Fruit fly (Drosophila melanogaster) whole organism, embryonic: Measurements from ENCODE around the gene CG3815.
A peak's percentile ranks its signal among the peaks of the same experiment; 100 is the strongest.

ENCODE experiments used
- Awh ChIP-seq: fragments of 200-800 bp; sonication (Bioruptor generic); IDR thresholded peaks from 2 replicates; pipeline ENCODE4, ENCODE4 v1.3.6; 2022; ENCODE audit warnings: missing biosample characterization, missing genetic modification characterization
- CG10147 ChIP-seq: fragments of 200-800 bp; sonication (Bioruptor generic); optimal IDR thresholded peaks from 2 replicates; lab custom pipeline; 2019; ENCODE audit warnings: missing biosample characterization, mild to moderate bottlenecking, missing genetic modification characterization, moderate library complexity
- CG10209 ChIP-seq: fragments of 200-800 bp; sonication (Bioruptor generic); optimal IDR thresholded peaks from 3 replicates; lab custom pipeline; 2017; ENCODE audit warnings: missing biosample characterization, mild to moderate bottlenecking, missing genetic modification characterization, missing genetic modification reagents
- CG11085 ChIP-seq: fragments of 200-800 bp; sonication (Bioruptor generic); IDR thresholded peaks from 2 replicates; pipeline ENCODE4 v1.3.6; 2022; ENCODE audit warnings: missing biosample characterization, missing genetic modification characterization
- CG11560 ChIP-seq: fragments of 200-800 bp; sonication (Bioruptor generic); IDR thresholded peaks from 3 replicates; pipeline ENCODE4 v1.3.6; 2022; ENCODE audit warnings: missing biosample characterization, missing genetic modification characterization
- CG12236 ChIP-seq: fragments of 200-800 bp; sonication (Bioruptor generic); optimal IDR thresholded peaks from 2 replicates; lab custom pipeline; 2016; ENCODE audit warnings: missing biosample characterization, missing genetic modification characterization
- CG13775 ChIP-seq: fragments of 200-800 bp; sonication (Bioruptor generic); optimal IDR thresholded peaks from 3 replicates; lab custom pipeline; 2017; ENCODE audit warnings: missing biosample characterization, mild to moderate bottlenecking, missing genetic modification characterization
- CG15696 ChIP-seq: fragments of 200-800 bp; sonication (Bioruptor generic); optimal IDR thresholded peaks from 2 replicates; lab custom pipeline; 2019; ENCODE audit warnings: missing biosample characterization, mild to moderate bottlenecking, missing genetic modification characterization, moderate library complexity
- CG17612 ChIP-seq: fragments of 200-800 bp; sonication (Bioruptor generic); IDR thresholded peaks from 2 replicates; pipeline ENCODE4 v1.3.6; 2022; ENCODE audit warnings: missing biosample characterization, missing genetic modification characterization
- CG18011 ChIP-seq: fragments of 200-800 bp; sonication (Bioruptor generic); optimal IDR thresholded peaks from 2 replicates; lab custom pipeline; 2017; ENCODE audit warnings: missing biosample characterization, missing genetic modification characterization, mild to moderate bottlenecking, moderate library complexity, missing genotype
- CG18619 ChIP-seq: fragments of 200-800 bp; sonication (Bioruptor generic); optimal IDR thresholded peaks from 3 replicates; lab custom pipeline; 2017; ENCODE audit warnings: missing biosample characterization, mild to moderate bottlenecking, missing genetic modification characterization
- CG30020 ChIP-seq: fragments of 200-800 bp; optimal IDR thresholded peaks from 2 replicates; lab custom pipeline; 2019; ENCODE audit warnings: missing biosample characterization, mild to moderate bottlenecking, missing genetic modification characterization, moderate library complexity
- CG4730 ChIP-seq: fragments of 200-800 bp; sonication (Bioruptor generic); IDR thresholded peaks from 2 replicates; pipeline ENCODE4 v1.3.6; 2022; ENCODE audit warnings: missing biosample characterization, missing genetic modification characterization
- CG4820 ChIP-seq: fragments of 200-800 bp; sonication (Bioruptor generic); optimal IDR thresholded peaks from 3 replicates; lab custom pipeline; 2016; ENCODE audit warnings: missing biosample characterization, missing genetic modification characterization
- CG6654 ChIP-seq: fragments of 200-800 bp; sonication (Bioruptor generic); optimal IDR thresholded peaks from 2 replicates; lab custom pipeline; 2017; ENCODE audit warnings: missing biosample characterization, mild to moderate bottlenecking, missing genetic modification characterization
- CG7372 ChIP-seq: fragments of 200-800 bp; sonication (Bioruptor generic); IDR thresholded peaks from 2 replicates; pipeline ENCODE4 v1.3.6; 2022; ENCODE audit warnings: missing biosample characterization, missing genetic modification characterization
- CG9215 ChIP-seq: fragments of 200-800 bp; sonication (Bioruptor generic); IDR thresholded peaks from 2 replicates; pipeline ENCODE4 v1.3.6; 2022; ENCODE audit warnings: missing biosample characterization, missing genetic modification characterization
- CG9727 ChIP-seq: fragments of 200-800 bp; sonication (Bioruptor generic); optimal IDR thresholded peaks from 3 replicates; lab custom pipeline; 2017; ENCODE audit warnings: missing biosample characterization, mild to moderate bottlenecking, missing genetic modification characterization
- CrebB ChIP-seq: fragments of 200-800 bp; sonication (Bioruptor generic); optimal IDR thresholded peaks from 3 replicates; lab custom pipeline; 2018; ENCODE audit warnings: missing biosample characterization, mild to moderate bottlenecking, missing genetic modification characterization
- Dip2 ChIP-seq: fragments of 200-800 bp; sonication (Bioruptor generic); IDR thresholded peaks from 2 replicates; pipeline ENCODE4 v1.3.6; 2022; ENCODE audit warnings: missing biosample characterization, missing genetic modification characterization
- Dref ChIP-seq: fragments of 200-800 bp; sonication (Bioruptor generic); IDR thresholded peaks from 2 replicates; pipeline ENCODE4 v1.3.6; 2022; ENCODE audit warnings: missing biosample characterization, missing genetic modification characterization
- HHEX ChIP-seq: fragments of 200-800 bp; sonication (Bioruptor generic); optimal IDR thresholded peaks from 3 replicates; lab custom pipeline; 2017; ENCODE audit warnings: missing biosample characterization, mild to moderate bottlenecking, missing genetic modification characterization, missing genetic modification reagents
- Hr39 ChIP-seq: fragments of >200 bp; optimal IDR thresholded peaks from 2 replicates; lab custom pipeline; 2017
- MBD-R2 ChIP-seq: fragments of 200-800 bp; sonication (Bioruptor generic); IDR thresholded peaks from 2 replicates; pipeline ENCODE4 v1.3.6; 2022; ENCODE audit warnings: missing biosample characterization, missing genetic modification characterization
- NFAT ChIP-seq: fragments of 200-800 bp; sonication (Bioruptor generic); IDR thresholded peaks from 2 replicates; pipeline ENCODE4 v1.3.6; 2022; ENCODE audit warnings: missing biosample characterization, missing genetic modification characterization
- Sin3A ChIP-seq: fragments of >200 bp; optimal IDR thresholded peaks from 2 replicates; lab custom pipeline; 2018
- Stat92E ChIP-seq, 3 experiments: fragments of >200 bp in 2 of 3; fragments of 200-800 bp in 1 of 3; sonication (Bioruptor generic) in 1 of 3; optimal IDR thresholded peaks; 2 replicates each; lab custom pipeline; 2017 to 2019; ENCODE audit warnings: missing biosample characterization in 3 of 3, missing genetic modification characterization in 3 of 3, mild to moderate bottlenecking in 1 of 3, moderate library complexity in 1 of 3
- crp ChIP-seq, 2 experiments: fragments of 200-800 bp; sonication (Bioruptor generic); optimal IDR thresholded peaks; 2 replicates in 1 of 2; 3 replicates in 1 of 2; lab custom pipeline; 2017; ENCODE audit warnings: missing biosample characterization in 2 of 2, missing genetic modification characterization in 2 of 2, mild to moderate bottlenecking in 1 of 2, moderate library complexity in 1 of 2
- disco-r ChIP-seq: fragments of 200-800 bp; sonication (Bioruptor generic); optimal IDR thresholded peaks from 2 replicates; lab custom pipeline; 2016; ENCODE audit warnings: missing biosample characterization, missing genetic modification characterization
- emc ChIP-seq: fragments of 200-800 bp; sonication (Bioruptor generic); optimal IDR thresholded peaks from 2 replicates; lab custom pipeline; 2016; ENCODE audit warnings: missing biosample characterization, missing genetic modification characterization
- eve ChIP-seq, 2 experiments: fragments of >200 bp; optimal IDR thresholded peaks; 2 replicates each; lab custom pipeline; 2017; ENCODE audit warnings: missing biosample characterization in 2 of 2, missing genetic modification characterization in 2 of 2
- fd96Cb ChIP-seq: fragments of 200-800 bp; sonication (Bioruptor generic); optimal IDR thresholded peaks from 2 replicates; lab custom pipeline; 2018; ENCODE audit warnings: missing biosample characterization, mild to moderate bottlenecking, missing genetic modification characterization, moderate library complexity
- gce ChIP-seq: fragments of 200-800 bp; sonication (Bioruptor generic); IDR thresholded peaks from 3 replicates; pipeline ENCODE4 v1.3.6; 2022; ENCODE audit warnings: missing biosample characterization, missing genetic modification characterization
- h ChIP-seq: fragments of >200 bp; optimal IDR thresholded peaks from 2 replicates; lab custom pipeline; 2017
- ind ChIP-seq: fragments of 200-800 bp; sonication (Bioruptor generic); optimal IDR thresholded peaks from 3 replicates; lab custom pipeline; 2016; ENCODE audit warnings: missing biosample characterization, missing genetic modification characterization
- jigr1 ChIP-seq: fragments of 200-800 bp; sonication (Bioruptor generic); IDR thresholded peaks from 3 replicates; pipeline ENCODE4 v1.3.6; 2022; ENCODE audit warnings: missing biosample characterization, missing genetic modification characterization
- kni ChIP-seq: fragments of 200-800 bp; sonication (Bioruptor generic); optimal IDR thresholded peaks from 3 replicates; lab custom pipeline; 2017; ENCODE audit warnings: mild to moderate bottlenecking, missing biosample characterization, missing genetic modification reagents, missing genetic modification characterization
- lab ChIP-seq: fragments of 200-800 bp; sonication (Bioruptor generic); optimal IDR thresholded peaks from 3 replicates; lab custom pipeline; 2017; ENCODE audit warnings: missing biosample characterization, missing genetic modification characterization, mild to moderate bottlenecking, moderate library complexity, missing genetic modification reagents
- luna ChIP-seq: fragments of 200-800 bp; sonication (Bioruptor generic); optimal IDR thresholded peaks from 2 replicates; lab custom pipeline; 2016; ENCODE audit warnings: missing biosample characterization, missing genetic modification characterization
- mirr ChIP-seq: fragments of 200-800 bp; sonication (Bioruptor generic); optimal IDR thresholded peaks from 3 replicates; lab custom pipeline; 2018; ENCODE audit warnings: missing biosample characterization, mild to moderate bottlenecking, missing genetic modification characterization
- nerfin-2 ChIP-seq: fragments of 200-800 bp; sonication (Bioruptor generic); IDR thresholded peaks from 2 replicates; pipeline ENCODE4 v1.3.6; 2022; ENCODE audit warnings: missing biosample characterization, missing genetic modification characterization; ENCODE audit not compliant: partially characterized antibody
- p53 ChIP-seq: fragments of 200-800 bp; sonication (Bioruptor generic); optimal IDR thresholded peaks from 2 replicates; lab custom pipeline; 2016; ENCODE audit warnings: missing biosample characterization, missing genetic modification characterization
- psq ChIP-seq: fragments of 200-800 bp; sonication (Bioruptor generic); optimal IDR thresholded peaks from 2 replicates; lab custom pipeline; 2017; ENCODE audit warnings: missing biosample characterization, missing genetic modification characterization
- rib ChIP-seq: fragments of 200-800 bp; sonication (Bioruptor generic); IDR thresholded peaks from 2 replicates; pipeline ENCODE4 v1.3.6; 2022; ENCODE audit warnings: missing biosample characterization, missing genetic modification characterization
- scrt ChIP-seq: fragments of 200-800 bp; sonication (Bioruptor generic); optimal IDR thresholded peaks from 2 replicates; lab custom pipeline; 2018; ENCODE audit warnings: missing biosample characterization, mild to moderate bottlenecking, missing genetic modification characterization, moderate library complexity
- sens ChIP-seq: fragments of 200-800 bp; sonication (Bioruptor generic); peaks from one replicate; lab custom pipeline; 2016; ENCODE audit warnings: missing biosample characterization, missing genetic modification characterization
- sim ChIP-seq: fragments of 200-800 bp; sonication (Bioruptor generic); IDR thresholded peaks from 2 replicates; pipeline ENCODE4 v1.3.6; 2022; ENCODE audit warnings: missing biosample characterization, missing genetic modification characterization
- slou ChIP-seq: fragments of 200-800 bp; sonication (Bioruptor generic); optimal IDR thresholded peaks from 3 replicates; lab custom pipeline; 2016; ENCODE audit warnings: missing biosample characterization, missing genetic modification characterization
- ssp ChIP-seq: fragments of 200-800 bp; sonication (Bioruptor generic); IDR thresholded peaks from 2 replicates; pipeline ENCODE4 v1.3.6; 2022; ENCODE audit warnings: missing biosample characterization, missing genetic modification characterization
- toy ChIP-seq: fragments of 200-800 bp; sonication (Bioruptor generic); IDR thresholded peaks from 2 replicates; pipeline ENCODE4 v1.3.6; 2022; ENCODE audit warnings: missing biosample characterization, missing genetic modification characterization
- tx ChIP-seq: fragments of 200-800 bp; sonication (Bioruptor generic); optimal IDR thresholded peaks from 2 replicates; lab custom pipeline; 2016; ENCODE audit warnings: missing biosample characterization, missing genetic modification characterization
- vvl ChIP-seq: fragments of 200-800 bp; sonication (Bioruptor generic); IDR thresholded peaks from 2 replicates; pipeline ENCODE4 v1.3.6; 2022; ENCODE audit warnings: missing biosample characterization, missing genetic modification characterization
- zen2 ChIP-seq: fragments of 200-800 bp; sonication (Bioruptor generic); IDR thresholded peaks from 3 replicates; pipeline ENCODE4 v1.3.6; 2022; ENCODE audit warnings: missing biosample characterization, missing genetic modification characterization; ENCODE audit not compliant: partially characterized antibody

Gene CG3815

DNA sequence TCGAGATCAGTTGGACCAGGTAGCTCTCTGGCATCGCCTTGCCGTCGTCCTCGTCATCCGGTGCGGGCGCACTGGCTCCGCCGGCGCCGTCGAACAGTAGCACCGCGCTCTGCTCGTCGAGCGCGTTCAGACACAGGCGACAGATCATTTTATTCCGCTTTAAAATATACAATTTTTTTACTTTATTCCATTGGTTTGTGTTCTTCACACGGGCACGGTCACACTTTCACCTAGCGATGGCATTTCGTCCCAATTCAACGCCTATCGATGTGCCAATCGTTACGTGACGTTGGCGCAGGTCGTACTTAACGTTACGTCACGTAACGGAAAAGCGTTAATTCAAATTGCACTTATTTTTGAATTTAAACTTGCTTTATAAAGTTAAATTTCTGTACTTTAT, 5.9 kb downstream of the CG3815 start, which contains the start of gene CG12219 (continued):
- TF ChIP-seq HHEX (GFP tag; lab: Kevin White, UChicago) (no peak), NFAT (no peak), CG9727 (GFP tag; lab: Kevin White, UChicago) (no peak), h (lab: Kevin White, UChicago) (no peak), CG6654 (GFP tag; lab: Kevin White, UChicago) (no peak), CG11085 (GFP tag; lab: Robert Waterston, UW) (no peak), zen2 (GFP tag; lab: Robert Waterston, UW) (peak; percentile 38; the same call in 1 of the 3 replicates), CG9215 (GFP tag; lab: Robert Waterston, UW) (no peak), CrebB (tag; lab: Kevin White, UChicago) (no peak), Sin3A (lab: Kevin White, UChicago) (peak; percentile 8), gce (no peak), CG4820 (GFP tag; lab: Kevin White, UChicago) (no peak), eve (GFP tag; optimal IDR thresholded peaks at IDR 0.05; lab: Kevin White, UChicago) (no peak), rib (GFP tag; lab: Robert Waterston, UW) (no peak), sim (GFP tag; lab: Robert Waterston, UW) (no peak), mirr (GFP tag; lab: Kevin White, UChicago) (no peak), CG11560 (tag; lab: Robert Waterston, UW) (no peak), nerfin-2 (GFP tag; lab: Robert Waterston, UW) (0 out of 2 replicates have a peak, but pooled peaks have one; percentile 22), toy (GFP tag; lab: Robert Waterston, UW) (no peak), scrt (GFP tag; lab: Kevin White, UChicago) (no peak), emc (GFP tag; lab: Kevin White, UChicago) (no peak), lab (GFP tag; lab: Kevin White, UChicago) (no peak), CG17612 (GFP tag; lab: Robert Waterston, UW) (no peak), p53 (GFP tag; lab: Kevin White, UChicago) (no peak), ssp (GFP tag; lab: Robert Waterston, UW) (no peak), MBD-R2 (peak; percentile 81), kni (GFP tag; lab: Kevin White, UChicago) (no peak), disco-r (GFP tag; lab: Kevin White, UChicago) (no peak), fd96Cb (no peak), slou (no peak), CG15696 (no peak), CG10147 (GFP tag; lab: Kevin White, UChicago) (no peak), ind (no peak), CG7372 (no peak), sens (GFP tag; lab: Kevin White, UChicago) (peak; percentile 31), Hr39 (lab: Kevin White, UChicago) (no peak), vvl (peak; percentile 23; the same call in 1 of the 2 replicates), CG18619 (GFP tag; lab: Kevin White, UChicago) (no peak), Stat92E (GFP tag; optimal IDR thresholded peaks at IDR 0.05; lab: Kevin White, UChicago) (no peak), crp (GFP tag; optimal IDR thresholded peaks at IDR 0.05; lab: Kevin White, UChicago) (no peak), psq (GFP tag; lab: Kevin White, UChicago) (no peak), CG10209 (GFP tag; lab: Kevin White, UChicago) (no peak), Dip2 (GFP tag; lab: Robert Waterston, UW) (no peak), CG30020 (no peak), tx (GFP tag; lab: Kevin White, UChicago) (no peak), Dref (GFP tag; lab: Robert Waterston, UW) (peak; percentile 68), CG12236 (no peak), luna (no peak), jigr1 (no peak), Awh (GFP tag; lab: Robert Waterston, UW) (no peak), CG18011 (no peak), CG13775 (GFP tag; lab: Kevin White, UChicago) (no peak), CG4730 (GFP tag; lab: Robert Waterston, UW) (no peak)
